Fruit fly (Drosophila melanogaster) whole organism, adult: ENCODE data around the gene mtm.

Source experiments
- CG5204 ChIP-seq: fragments of 200-800 bp; sonication (Bioruptor generic); optimal IDR thresholded peaks from 2 replicates; lab custom pipeline; 2016; ENCODE audit warnings: missing biosample characterization, missing genetic modification characterization
- Crg-1 ChIP-seq: fragments of 200-800 bp; sonication (Bioruptor generic); optimal IDR thresholded peaks from 2 replicates; lab custom pipeline; 2016; ENCODE audit warnings: missing biosample characterization, missing genetic modification characterization

DNA sequence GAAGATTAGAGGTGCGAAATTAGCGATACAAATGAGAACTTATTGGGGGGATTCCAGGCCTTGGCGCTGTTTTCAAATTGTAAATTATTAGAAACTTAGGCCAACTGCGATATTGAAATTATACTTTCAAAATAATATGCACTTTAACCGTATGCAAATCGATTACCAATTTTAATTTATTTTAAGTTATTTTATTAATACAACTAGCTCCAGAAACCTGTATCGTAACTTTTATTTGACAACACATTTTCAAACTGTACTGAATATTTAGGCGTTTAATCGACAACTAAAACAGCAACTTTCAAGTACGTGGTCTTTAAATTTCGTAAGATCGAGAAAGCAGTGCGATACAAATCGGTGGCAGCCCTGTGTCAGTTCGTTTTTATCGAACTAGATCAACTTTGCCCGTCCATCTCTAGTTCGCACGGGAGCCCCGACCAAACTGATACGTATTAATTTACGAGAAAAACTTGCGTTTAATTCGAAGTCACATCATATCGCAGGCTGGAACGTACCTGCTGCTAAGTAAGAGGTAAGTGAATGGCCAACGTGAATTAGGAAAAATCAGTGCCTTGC is 33.9 kb upstream of the mtm start, which contains the start of the genes CG9154 and Kr-h2:
- TF ChIP-seq Crg-1 (GFP tag; lab: Kevin White, UChicago) = no peak
- no peak for TF ChIP-seq CG5204
